Worm (Caenorhabditis elegans): Measurements from ENCODE around the gene sax-2.

The sax-2 gene

DNA sequence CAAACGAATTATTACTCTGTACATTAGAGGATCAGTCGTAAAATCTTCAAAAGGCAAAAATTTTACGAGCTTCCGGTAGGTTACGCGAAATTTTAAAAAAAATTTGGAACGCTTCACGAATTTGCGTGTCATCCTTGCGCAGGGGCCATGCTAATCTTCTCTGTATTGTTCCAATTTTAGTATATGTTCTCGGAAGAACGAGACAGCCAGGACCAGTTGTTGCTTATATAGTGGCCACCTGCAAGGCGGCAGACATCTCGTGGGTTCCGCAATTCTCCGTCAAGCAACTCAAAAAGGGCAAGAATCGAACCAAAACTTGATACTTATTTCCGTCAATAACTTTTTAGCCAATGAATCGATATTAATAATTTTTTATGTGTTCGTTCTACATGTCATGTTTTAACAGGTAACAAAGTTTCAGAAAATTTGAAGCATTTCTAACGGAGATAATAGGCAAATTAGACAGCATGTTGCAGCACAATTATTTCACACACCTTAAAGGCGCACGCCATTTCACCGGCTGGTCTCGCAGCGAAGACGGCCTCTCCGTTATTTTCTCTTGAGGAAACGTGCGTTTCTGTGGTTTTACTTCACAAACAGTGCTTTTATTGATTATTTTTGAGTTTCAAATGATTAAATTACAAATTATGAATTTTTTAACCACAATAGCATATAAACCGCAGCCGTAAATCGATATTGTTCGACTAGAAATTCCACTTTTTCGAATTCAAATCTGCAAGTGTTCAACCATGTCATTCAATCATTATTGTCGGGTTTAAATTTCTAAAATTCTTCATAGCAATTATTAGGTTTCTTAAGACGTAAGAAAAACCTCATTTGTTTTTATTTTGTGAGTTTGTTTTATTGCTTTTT lies 28.6 kb upstream of the sax-2 start (continued):
- TF ChIP-seq dsc-1 (tag; optimal IDR thresholded peaks at IDR 0.05) (peak; percentile 87), nhr-85 (tag) (peak; percentile 97), dpl-1 (GFP tag; optimal IDR thresholded peaks at IDR 0.05) (peak; percentile 43 to 67 (median 49)), ets-5 (GFP tag; IDR thresholded peaks at IDR 0.05) (no peak), grh-1 (GFP tag; IDR thresholded peaks at IDR 0.05) (peak; percentile 82), mdl-1 (tag; optimal IDR thresholded peaks at IDR 0.05) (peak in 1 of 2 experiments; percentile 51), unc-130 (tag; optimal IDR thresholded peaks at IDR 0.05) (peak; percentile 26), egl-13 (tag; optimal IDR thresholded peaks at IDR 0.05) (peak; percentile 88), lsy-2 (tag; optimal IDR thresholded peaks at IDR 0.05) (peak; percentile 50 to 74), nhr-77 (tag; optimal IDR thresholded peaks at IDR 0.05) (peak; percentile 53), mab-9 (GFP tag; IDR thresholded peaks at IDR 0.05) (peak; percentile 78), C34B4.2 (tag; optimal IDR thresholded peaks at IDR 0.05) (peak; percentile 15), zip-4 (GFP tag; optimal IDR thresholded peaks at IDR 0.05) (peak; percentile 80), zag-1 (tag; optimal IDR thresholded peaks at IDR 0.05) (no peak), ama-1 (optimal IDR thresholded peaks at IDR 0.05) (peak; percentile 77), nhr-28 (tag; optimal IDR thresholded peaks at IDR 0.05) (no peak), tbx-2 (tag; optimal IDR thresholded peaks at IDR 0.05) (peak; percentile 89), sptf-1 (tag; optimal IDR thresholded peaks at IDR 0.05) (no peak), nhr-84 (tag; optimal IDR thresholded peaks at IDR 0.05) (no peak), elt-2 (tag; optimal IDR thresholded peaks at IDR 0.05) (peak; percentile 77), ztf-4 (tag; optimal IDR thresholded peaks at IDR 0.05) (peak; percentile 84), ceh-88 (GFP tag; IDR thresholded peaks at IDR 0.05) (peak; percentile 82), nhr-11 (tag; optimal IDR thresholded peaks at IDR 0.05) (no peak), nhr-76 (tag; optimal IDR thresholded peaks at IDR 0.05) (no peak), lin-39 (tag; optimal IDR thresholded peaks at IDR 0.05) (peak; percentile 68), ztf-11 (tag; optimal IDR thresholded peaks at IDR 0.05) (peak in 1 of 2 experiments; percentile 84), alr-1 (tag; optimal IDR thresholded peaks at IDR 0.05; ENCODE audit: borderline replicate concordance) (no peak), xbp-1 (tag; optimal IDR thresholded peaks at IDR 0.05) (peak; percentile 87), lin-14 (GFP tag; optimal IDR thresholded peaks at IDR 0.05) (peak; percentile 87), ceh-8 (GFP tag; optimal IDR thresholded peaks at IDR 0.05) (peak; percentile 82), nhr-237 (tag; optimal IDR thresholded peaks at IDR 0.05) (no peak), nhr-20 (tag; optimal IDR thresholded peaks at IDR 0.05) (peak; percentile 87), lin-13 (GFP tag; optimal IDR thresholded peaks at IDR 0.05) (peak; percentile 57), egl-27 (tag; optimal IDR thresholded peaks at IDR 0.05) (no peak), unc-86 (tag; optimal IDR thresholded peaks at IDR 0.05) (peak; percentile 89), irx-1 (tag; optimal IDR thresholded peaks at IDR 0.05) (peak; percentile 83), nhr-47 (tag; optimal IDR thresholded peaks at IDR 0.05) (peak; percentile 95), rnt-1 (tag; optimal IDR thresholded peaks at IDR 0.05) (peak; percentile 91), isw-1 (GFP tag; IDR thresholded peaks at IDR 0.05) (peak; percentile 65), vab-15 (tag; optimal IDR thresholded peaks at IDR 0.05) (no peak), lin-15B (tag; optimal IDR thresholded peaks at IDR 0.05) (peak; percentile 37), ceh-90 (tag; optimal IDR thresholded peaks at IDR 0.05) (peak; percentile 38), unc-62 (GFP tag; optimal IDR thresholded peaks at IDR 0.05) (no peak), swsn-7 (tag; optimal IDR thresholded peaks at IDR 0.05) (peak; percentile 91), ceh-82 (tag; optimal IDR thresholded peaks at IDR 0.05) (peak; percentile 3 to 90 (median 89)), fkh-10 (GFP tag; optimal IDR thresholded peaks at IDR 0.05) (peak; percentile 58), hlh-17 (GFP tag; optimal IDR thresholded peaks at IDR 0.05; ENCODE audit: borderline replicate concordance) (no peak), lir-3 (tag; optimal IDR thresholded peaks at IDR 0.05; ENCODE audit: poor library complexity) (peak; percentile 72), fkh-8 (tag; optimal IDR thresholded peaks at IDR 0.05) (peak; percentile 79), sup-37 (GFP tag; optimal IDR thresholded peaks at IDR 0.05) (peak; percentile 63)

Data from whole organism, L1 larva.